Worm (Caenorhabditis elegans) whole organism, young adult: ENCODE data around the gene F01D5.10.

ENCODE experiments used
- B0035.1 ChIP-seq: sonication (generic microtip); optimal IDR thresholded peaks from 2 replicates; lab custom pipeline; 2016; ENCODE audit warnings: missing genetic modification characterization, mild to moderate bottlenecking, missing compliant biosample characterization, missing genotype, missing genetic modification reagents
- B0261.1 ChIP-seq: sonication (generic microtip); optimal IDR thresholded peaks from 2 replicates; lab custom pipeline; 2016; ENCODE audit warnings: mild to moderate bottlenecking, missing genetic modification characterization, moderate library complexity, missing compliant biosample characterization
- B0336.3 ChIP-seq: fragments of 200-800 bp; sonication (Bioruptor generic); IDR thresholded peaks from 2 replicates; pipeline ENCODE4 v1.3.6; 2022; ENCODE audit warnings: missing genetic modification characterization, missing compliant biosample characterization
- C06A6.2 ChIP-seq: fragments of 200-800 bp; sonication (Bioruptor generic); conservative IDR thresholded peaks from 2 replicates; pipeline ENCODE4 v1.3.6; 2022; ENCODE audit warnings: missing genetic modification characterization, missing compliant biosample characterization
- D2030.7 ChIP-seq: fragments of 200-800 bp; sonication (Bioruptor generic); IDR thresholded peaks from 2 replicates; pipeline ENCODE4 v1.3.6; 2022; ENCODE audit warnings: missing genetic modification reagents, missing genetic modification characterization, missing compliant biosample characterization
- F22D6.2 ChIP-seq: sonication (generic microtip); optimal IDR thresholded peaks from 2 replicates; lab custom pipeline; 2016; ENCODE audit warnings: mild to moderate bottlenecking, missing genetic modification characterization, missing compliant biosample characterization
- F23B12.7 ChIP-seq: sonication (generic microtip); optimal IDR thresholded peaks from 2 replicates; lab custom pipeline; 2017; ENCODE audit warnings: missing genetic modification characterization, mild to moderate bottlenecking, missing compliant biosample characterization, antibody characterized with exemption, moderate library complexity; ENCODE audit not compliant: insufficient read depth
- F33H1.4 ChIP-seq: fragments of 200-800 bp; sonication (Bioruptor generic); IDR thresholded peaks from 2 replicates; pipeline ENCODE4 v1.3.6; 2022; ENCODE audit warnings: missing genetic modification reagents, missing genetic modification characterization, missing compliant biosample characterization
- F39B2.1 ChIP-seq: fragments of 200-800 bp; sonication (Bioruptor generic); IDR thresholded peaks from 2 replicates; pipeline ENCODE4 v1.3.6; 2022; ENCODE audit warnings: missing genetic modification reagents, missing genetic modification characterization, missing compliant biosample characterization
- F52B5.7 ChIP-seq: sonication (generic microtip); optimal IDR thresholded peaks from 2 replicates; lab custom pipeline; 2016; ENCODE audit warnings: mild to moderate bottlenecking, missing genetic modification characterization, missing compliant biosample characterization
- F55B11.4 ChIP-seq: sonication (generic microtip); optimal IDR thresholded peaks from 2 replicates; lab custom pipeline; 2016; ENCODE audit warnings: missing compliant biosample characterization, missing genetic modification characterization, borderline replicate concordance; ENCODE audit not compliant: insufficient read depth
- Y53F4B.3 ChIP-seq: fragments of 200-800 bp; sonication (Bioruptor generic); IDR thresholded peaks from 2 replicates; pipeline ENCODE4 v1.3.6; 2022; ENCODE audit warnings: missing genetic modification reagents, missing genetic modification characterization, missing compliant biosample characterization
- Y56A3A.18 ChIP-seq: fragments of 200-800 bp; sonication (Bioruptor generic); IDR thresholded peaks from 2 replicates; pipeline ENCODE4 v1.3.6; 2022; ENCODE audit warnings: missing genetic modification reagents, missing genetic modification characterization, missing compliant biosample characterization
- Y95B8A.8 ChIP-seq: fragments of 200-800 bp; sonication (Bioruptor generic); IDR thresholded peaks from 2 replicates; pipeline ENCODE4 v1.3.6; 2022; ENCODE audit warnings: missing genetic modification reagents, missing genetic modification characterization, missing compliant biosample characterization
- ama-1 ChIP-seq, 3 experiments: fragments of 150-350 bp in 1 of 3; sonication (generic microtip) in 2 of 3; optimal IDR thresholded peaks; 2 replicates each; lab custom pipeline; 2014 to 2018; ENCODE audit warnings: missing biosample characterization in 2 of 3, missing genetic modification characterization in 2 of 3, missing genetic modification reagents in 2 of 3
- aptf-2 ChIP-seq: fragments of 200-800 bp; sonication (Bioruptor generic); conservative IDR thresholded peaks from 2 replicates; pipeline ENCODE4 v1.3.6; 2022; ENCODE audit warnings: missing genetic modification reagents, missing genetic modification characterization, missing compliant biosample characterization
- bed-2 ChIP-seq: fragments of 200-800 bp; sonication (Bioruptor generic); IDR thresholded peaks from 2 replicates; pipeline ENCODE4 v1.3.6; 2022; ENCODE audit warnings: missing genetic modification reagents, missing genetic modification characterization, missing compliant biosample characterization
- cebp-1 ChIP-seq, 2 experiments: fragments of 200-800 bp in 1 of 2; sonication (Bioruptor generic) in 1 of 2; sonication (generic microtip) in 1 of 2; IDR thresholded peaks in 1 of 2; optimal IDR thresholded peaks in 1 of 2; 2 replicates each; pipeline versions ENCODE4 v1.3.6 to Lab custom; 2017 to 2022; ENCODE audit warnings: missing compliant biosample characterization in 2 of 2, missing genetic modification characterization in 2 of 2, mild to moderate bottlenecking in 1 of 2, missing genetic modification reagents in 1 of 2, moderate library complexity in 1 of 2
- cebp-2 ChIP-seq: fragments of 200-800 bp; sonication (Bioruptor generic); IDR thresholded peaks from 2 replicates; pipeline ENCODE4 v1.3.6; 2022; ENCODE audit warnings: missing genetic modification characterization, missing compliant biosample characterization
- ceh-79 ChIP-seq: sonication (generic microtip); optimal IDR thresholded peaks from 2 replicates; lab custom pipeline; 2017; ENCODE audit warnings: mild to moderate bottlenecking, missing genetic modification characterization, missing compliant biosample characterization
- ceh-91 ChIP-seq: fragments of 200-800 bp; sonication (Bioruptor generic); IDR thresholded peaks from 2 replicates; pipeline ENCODE4 v1.3.6; 2022; ENCODE audit warnings: missing genetic modification reagents, missing genetic modification characterization, missing compliant biosample characterization
- chd-7 ChIP-seq: sonication (generic microtip); optimal IDR thresholded peaks from 2 replicates; lab custom pipeline; 2016; ENCODE audit warnings: mild to moderate bottlenecking, missing genetic modification characterization, moderate library complexity, missing compliant biosample characterization
- die-1 ChIP-seq: sonication (generic microtip); optimal IDR thresholded peaks from 2 replicates; lab custom pipeline; 2016; ENCODE audit warnings: missing genotype, mild to moderate bottlenecking, missing genetic modification characterization, missing compliant biosample characterization
- dpff-1 ChIP-seq: sonication (generic microtip); optimal IDR thresholded peaks from 2 replicates; lab custom pipeline; 2017; ENCODE audit warnings: mild to moderate bottlenecking, missing genetic modification characterization, missing compliant biosample characterization
- dpl-1 ChIP-seq: fragments of 150-350 bp; optimal IDR thresholded peaks from 2 replicates; lab custom pipeline; 2014; ENCODE audit warnings: missing biosample characterization, missing genetic modification reagents, missing genetic modification characterization
- efl-1 ChIP-seq: fragments of 150-350 bp; optimal IDR thresholded peaks from 2 replicates; lab custom pipeline; 2014; ENCODE audit warnings: missing biosample characterization, missing genetic modification reagents, missing genetic modification characterization
- fkh-3 ChIP-seq: sonication (generic microtip); optimal IDR thresholded peaks from 2 replicates; lab custom pipeline; 2016; ENCODE audit warnings: mild to moderate bottlenecking, missing genetic modification characterization, missing compliant biosample characterization
- hlh-12 ChIP-seq: sonication (generic microtip); optimal IDR thresholded peaks from 2 replicates; lab custom pipeline; 2016; ENCODE audit warnings: missing genetic modification characterization, missing compliant biosample characterization
- hmg-1.2 ChIP-seq: fragments of 200-800 bp; sonication (Bioruptor generic); IDR thresholded peaks from 2 replicates; pipeline ENCODE4 v1.3.6; 2022; ENCODE audit warnings: missing genetic modification reagents, missing genetic modification characterization, missing compliant biosample characterization
- madf-10 ChIP-seq: sonication (generic microtip); optimal IDR thresholded peaks from 2 replicates; lab custom pipeline; 2016; ENCODE audit warnings: mild to moderate bottlenecking, missing genetic modification characterization, missing compliant biosample characterization
- madf-8 ChIP-seq: fragments of 200-800 bp; sonication (Bioruptor generic); conservative IDR thresholded peaks from 2 replicates; pipeline ENCODE4 v1.3.6; 2022; ENCODE audit warnings: missing genetic modification reagents, missing genetic modification characterization, missing compliant biosample characterization
- mel-28 ChIP-seq: sonication (generic microtip); optimal IDR thresholded peaks from 2 replicates; lab custom pipeline; 2016; ENCODE audit warnings: borderline replicate concordance, mild to moderate bottlenecking, missing genetic modification characterization, missing compliant biosample characterization
- mes-4 ChIP-seq: sonication (generic microtip); optimal IDR thresholded peaks from 2 replicates; lab custom pipeline; 2016; ENCODE audit warnings: missing genotype, missing genetic modification characterization, missing compliant biosample characterization
- nfya-2 ChIP-seq: fragments of 200-800 bp; sonication (Bioruptor generic); IDR thresholded peaks from 2 replicates; pipeline ENCODE4 v1.3.6; 2022; ENCODE audit warnings: missing genetic modification reagents, missing genetic modification characterization, missing compliant biosample characterization
- nhr-27 ChIP-seq: fragments of 200-800 bp; sonication (Bioruptor generic); optimal IDR thresholded peaks from 2 replicates; lab custom pipeline; 2018; ENCODE audit warnings: mild to moderate bottlenecking, missing genetic modification characterization, moderate library complexity, missing compliant biosample characterization
- pbrm-1 ChIP-seq: fragments of 200-800 bp; sonication (Bioruptor generic); IDR thresholded peaks from 2 replicates; pipeline ENCODE4 v1.3.6; 2022; ENCODE audit warnings: missing genetic modification reagents, missing genetic modification characterization, missing compliant biosample characterization
- rpc-1 ChIP-seq, 2 experiments: fragments of 150-350 bp in 1 of 2; sonication (generic microtip) in 1 of 2; optimal IDR thresholded peaks; 2 replicates each; lab custom pipeline; 2014 to 2018; ENCODE audit warnings: missing biosample characterization in 1 of 2, missing genetic modification characterization in 1 of 2, missing genetic modification reagents in 1 of 2, missing genotype in 1 of 2
- sdz-38 ChIP-seq: sonication (generic microtip); optimal IDR thresholded peaks from 2 replicates; lab custom pipeline; 2016; ENCODE audit warnings: missing genotype, missing genetic modification characterization, missing compliant biosample characterization
- tbx-9 ChIP-seq: sonication (generic microtip); optimal IDR thresholded peaks from 2 replicates; lab custom pipeline; 2016; ENCODE audit warnings: borderline replicate concordance, missing genetic modification characterization, inconsistent platforms, missing compliant biosample characterization
- tlf-1 ChIP-seq: fragments of 200-800 bp; sonication (Bioruptor generic); optimal IDR thresholded peaks from 2 replicates; lab custom pipeline; 2018; ENCODE audit warnings: mild to moderate bottlenecking, missing genetic modification characterization, missing compliant biosample characterization
- unc-130 ChIP-seq: sonication (generic microtip); optimal IDR thresholded peaks from 2 replicates; lab custom pipeline; 2016; ENCODE audit warnings: missing genetic modification reagents, missing genetic modification characterization, missing compliant biosample characterization
- unc-62 ChIP-seq: fragments of 150-350 bp; optimal IDR thresholded peaks from 2 replicates; lab custom pipeline; 2014; ENCODE audit warnings: missing biosample characterization, missing genetic modification reagents, missing genetic modification characterization
- xnd-1 ChIP-seq: sonication (generic microtip); optimal IDR thresholded peaks from 2 replicates; lab custom pipeline; 2016; ENCODE audit warnings: missing genotype, missing genetic modification reagents, missing genetic modification characterization, missing compliant biosample characterization
- zfh-2 ChIP-seq: fragments of 200-800 bp; sonication (Bioruptor generic); conservative IDR thresholded peaks from 2 replicates; pipeline ENCODE4 v1.3.6; 2022; ENCODE audit warnings: missing genetic modification reagents, missing genetic modification characterization, missing compliant biosample characterization
- ztf-22 ChIP-seq: fragments of 200-800 bp; sonication (Bioruptor generic); optimal IDR thresholded peaks from 2 replicates; lab custom pipeline; 2018; ENCODE audit warnings: mild to moderate bottlenecking, missing genetic modification characterization, moderate library complexity, missing compliant biosample characterization
- ztf-28 ChIP-seq: fragments of 200-800 bp; sonication (Bioruptor generic); IDR thresholded peaks from 2 replicates; pipeline ENCODE4 v1.3.6; 2022; ENCODE audit warnings: missing genetic modification reagents, missing genetic modification characterization, missing compliant biosample characterization
- ztf-3 ChIP-seq: fragments of 200-800 bp; sonication (Bioruptor generic); optimal IDR thresholded peaks from 2 replicates; lab custom pipeline; 2018; ENCODE audit warnings: mild to moderate bottlenecking, missing genetic modification characterization, missing compliant biosample characterization
- ztf-6 ChIP-seq: fragments of 200-800 bp; sonication (Bioruptor generic); IDR thresholded peaks from 2 replicates; pipeline ENCODE4 v1.3.6; 2022; ENCODE audit warnings: missing genetic modification reagents, missing genetic modification characterization, missing compliant biosample characterization

The F01D5.10 gene

DNA sequence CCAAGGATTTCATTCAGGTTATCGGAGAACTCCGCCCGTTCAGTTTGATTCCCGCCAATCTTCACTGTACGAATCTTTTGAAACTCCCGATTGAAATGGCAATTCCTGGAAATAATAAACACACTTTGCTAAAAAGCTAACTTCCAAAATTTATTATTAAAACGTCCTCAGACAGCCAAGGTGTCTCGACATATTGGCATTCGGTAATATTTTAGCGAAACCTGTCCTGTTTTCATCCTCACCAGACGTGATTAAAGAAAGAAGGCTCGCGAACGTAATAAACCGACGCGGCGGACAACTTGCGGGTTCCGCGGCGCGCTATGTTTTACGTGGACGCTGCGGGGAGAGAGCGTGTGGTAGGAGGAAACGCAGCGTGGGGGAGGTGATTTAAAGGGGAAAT, 2.9 kb downstream of the F01D5.10 start (continued):
- TF ChIP-seq F23B12.7 (peak; percentile 81), zfh-2 (GFP tag; lab: Robert Waterston, UW) (peak; percentile 91), C06A6.2 (GFP tag; lab: Robert Waterston, UW) (0 out of 2 replicates have a peak, but pooled peaks have one; percentile 27), chd-7 (tag; lab: Kevin White, UChicago) (peak; percentile 75), Y56A3A.18 (peak; percentile 93), efl-1 (GFP tag; lab: Kevin White, UChicago) (peak; percentile 44), rpc-1 (optimal IDR thresholded peaks at IDR 0.05; lab: Kevin White, UChicago) (no peak), rpc-1 (tag; optimal IDR thresholded peaks at IDR 0.05; lab: Kevin White, UChicago) (peak; percentile 10), cebp-1 (GFP tag; IDR thresholded peaks at IDR 0.05; lab: Robert Waterston, UW) (no peak), cebp-1 (tag; optimal IDR thresholded peaks at IDR 0.05; lab: Kevin White, UChicago) (peak; percentile 73), unc-130 (peak; percentile 60), ama-1 (optimal IDR thresholded peaks at IDR 0.05; lab: Kevin White, UChicago) (peak; percentile 99), ama-1 (GFP tag; optimal IDR thresholded peaks at IDR 0.05; lab: Kevin White, UChicago) (peak; percentile 5 to 38), ztf-28 (GFP tag; lab: Robert Waterston, UW) (no peak), hmg-1.2 (peak; percentile 100), nhr-27 (tag; lab: Kevin White, UChicago) (peak; percentile 70), bed-2 (no peak), unc-62 (GFP tag; lab: Kevin White, UChicago) (no peak), dpff-1 (tag; lab: Kevin White, UChicago) (peak; percentile 89), madf-8 (GFP tag; lab: Robert Waterston, UW) (peak; percentile 63), madf-10 (peak; percentile 48), F52B5.7 (tag; lab: Kevin White, UChicago) (peak; percentile 72), mes-4 (peak; percentile 69), ztf-3 (GFP tag; lab: Kevin White, UChicago) (peak; percentile 43), Y95B8A.8 (GFP tag; lab: Robert Waterston, UW) (peak; percentile 10; the same call in 1 of the 2 replicates), mel-28 (no peak), pbrm-1 (GFP tag; lab: Robert Waterston, UW) (peak; percentile 97), F55B11.4 (tag; lab: Kevin White, UChicago) (no peak), xnd-1 (tag; lab: Kevin White, UChicago) (peak; percentile 69), die-1 (tag; lab: Kevin White, UChicago) (no peak), B0336.3 (GFP tag; lab: Robert Waterston, UW) (peak; percentile 93), F39B2.1 (GFP tag; lab: Robert Waterston, UW) (no peak), nfya-2 (GFP tag; lab: Robert Waterston, UW) (no peak), hlh-12 (tag; lab: Kevin White, UChicago) (peak; percentile 5), cebp-2 (GFP tag; lab: Robert Waterston, UW) (no peak), fkh-3 (tag; lab: Kevin White, UChicago) (peak; percentile 28), sdz-38 (tag; lab: Kevin White, UChicago) (no peak), ceh-91 (GFP tag; lab: Robert Waterston, UW) (0 out of 2 replicates have a peak, but pooled peaks have one; percentile 25), dpl-1 (GFP tag; lab: Kevin White, UChicago) (peak; percentile 3), B0261.1 (tag; lab: Kevin White, UChicago) (peak; percentile 36), ztf-6 (GFP tag; lab: Robert Waterston, UW) (no peak), ztf-22 (GFP tag; lab: Kevin White, UChicago) (no peak), F22D6.2 (peak; percentile 54), tbx-9 (tag; lab: Kevin White, UChicago) (peak; percentile 14), D2030.7 (GFP tag; lab: Robert Waterston, UW) (peak; percentile 96), F33H1.4 (peak; percentile 71), B0035.1 (tag; lab: Kevin White, UChicago) (peak; percentile 37), aptf-2 (GFP tag; lab: Robert Waterston, UW) (no peak), Y53F4B.3 (peak; percentile 34; the same call in 1 of the 2 replicates), ceh-79 (no peak), tlf-1 (GFP tag; lab: Kevin White, UChicago) (peak; percentile 89)
